Worm (Caenorhabditis elegans): ENCODE data around the gene lgc-20.

Gene lgc-20

ce11 chrII:11302591-11302990 lies 40.8 kb downstream of the lgc-20 start, which contains the start of gene samp-1:
Gene samp-1 (plus strand): TSS chrII:11302891.
- no peak for TF ChIP-seq zip-4 (GFP tag; optimal IDR thresholded peaks at IDR 0.05)
- no peak for TF ChIP-seq hpl-2 (GFP tag; optimal IDR thresholded peaks at IDR 0.05)
- no peak for TF ChIP-seq nhr-77 (tag; optimal IDR thresholded peaks at IDR 0.05)
- TF ChIP-seq ceh-90 (tag; optimal IDR thresholded peaks at IDR 0.05) = no peak
- TF ChIP-seq pax-3 (tag; optimal IDR thresholded peaks at IDR 0.05) = no peak
- TF ChIP-seq fkh-10 (GFP tag; optimal IDR thresholded peaks at IDR 0.05) = no peak
- TF ChIP-seq ama-1 (optimal IDR thresholded peaks at IDR 0.05) = no peak
- TF ChIP-seq ceh-8 (GFP tag; optimal IDR thresholded peaks at IDR 0.05) = no peak
- TF ChIP-seq skn-1 (tag; optimal IDR thresholded peaks at IDR 0.05) = no peak
- no peak for TF ChIP-seq ceh-63 (GFP tag; optimal IDR thresholded peaks at IDR 0.05)
- TF ChIP-seq lir-3 (tag; optimal IDR thresholded peaks at IDR 0.05; ENCODE audit: poor library complexity) = no peak
- TF ChIP-seq ceh-88 (GFP tag; IDR thresholded peaks at IDR 0.05) = no peak
- no peak for TF ChIP-seq hlh-17 (GFP tag; optimal IDR thresholded peaks at IDR 0.05; ENCODE audit: borderline replicate concordance)
- no peak for TF ChIP-seq dsc-1 (tag; optimal IDR thresholded peaks at IDR 0.05)
- no peak for TF ChIP-seq mab-9 (GFP tag; IDR thresholded peaks at IDR 0.05)
- no peak for TF ChIP-seq ztf-4 (tag; optimal IDR thresholded peaks at IDR 0.05)
- TF ChIP-seq blmp-1 (tag; optimal IDR thresholded peaks at IDR 0.05) = no peak
- no peak for TF ChIP-seq Y116A8C.19 (tag; optimal IDR thresholded peaks at IDR 0.05; ENCODE audit: borderline replicate concordance)
- TF ChIP-seq dpl-1 (GFP tag; optimal IDR thresholded peaks at IDR 0.05) = no peak
- TF ChIP-seq nhr-47 (tag; optimal IDR thresholded peaks at IDR 0.05) = no peak

- TF ChIP-seq lir-3 (tag; optimal IDR thresholded peaks at IDR 0.05; ENCODE audit: poor library complexity) (no peak), nhr-90 (tag; optimal IDR thresholded peaks at IDR 0.05; ENCODE audit: poor library complexity) (no peak), mab-9 (GFP tag; IDR thresholded peaks at IDR 0.05) (no peak), ceh-90 (tag; optimal IDR thresholded peaks at IDR 0.05) (no peak), fos-1 (tag; optimal IDR thresholded peaks at IDR 0.05) (no peak), egl-13 (tag; optimal IDR thresholded peaks at IDR 0.05) (no peak), ama-1 (optimal IDR thresholded peaks at IDR 0.05) (no peak), dsc-1 (tag; optimal IDR thresholded peaks at IDR 0.05) (no peak), nhr-84 (tag; optimal IDR thresholded peaks at IDR 0.05) (no peak), mep-1 (tag; optimal IDR thresholded peaks at IDR 0.05) (no peak), dpl-1 (GFP tag; optimal IDR thresholded peaks at IDR 0.05) (no peak), unc-62 (GFP tag; optimal IDR thresholded peaks at IDR 0.05) (no peak), lin-13 (GFP tag; optimal IDR thresholded peaks at IDR 0.05) (no peak)
Measured at ce11 chrII:11301059-11301458, 42.4 kb downstream of the lgc-20 start, which contains the start of gene raga-1. Gene raga-1 (plus strand): TSS chrII:11301359.

ce11 chrII:11297217-11297738 lies 46.1 kb downstream of the lgc-20 start, which contains the start of gene saps-1:
Gene saps-1 (plus strand): TSS chrII:11297688.
- TF ChIP-seq irx-1 (tag; optimal IDR thresholded peaks at IDR 0.05) (no peak), elt-3 (tag; optimal IDR thresholded peaks at IDR 0.05) (peak in 1 of 6 experiments; percentile 14), mdl-1 (tag; optimal IDR thresholded peaks at IDR 0.05) (peak in 1 of 2 experiments; percentile 7), swsn-7 (tag; optimal IDR thresholded peaks at IDR 0.05) (no peak), sptf-1 (tag; optimal IDR thresholded peaks at IDR 0.05) (no peak), ceh-8 (GFP tag; optimal IDR thresholded peaks at IDR 0.05) (no peak), mep-1 (tag; optimal IDR thresholded peaks at IDR 0.05) (peak; percentile 6), fkh-10 (GFP tag; optimal IDR thresholded peaks at IDR 0.05) (no peak), F16B12.6 (tag; optimal IDR thresholded peaks at IDR 0.05) (peak; percentile 87), vab-15 (tag; optimal IDR thresholded peaks at IDR 0.05) (no peak), ceh-90 (tag; optimal IDR thresholded peaks at IDR 0.05) (no peak), snpc-4 (tag; optimal IDR thresholded peaks at IDR 0.05) (no peak), fkh-4 (tag; optimal IDR thresholded peaks at IDR 0.05; ENCODE audit: borderline replicate concordance) (no peak), lin-13 (GFP tag; optimal IDR thresholded peaks at IDR 0.05) (no peak), unc-130 (tag; optimal IDR thresholded peaks at IDR 0.05) (no peak), egl-13 (tag; optimal IDR thresholded peaks at IDR 0.05) (no peak), ets-5 (GFP tag; IDR thresholded peaks at IDR 0.05) (no peak), nhr-11 (tag; optimal IDR thresholded peaks at IDR 0.05) (no peak), zag-1 (tag; optimal IDR thresholded peaks at IDR 0.05) (no peak), nhr-19 (GFP tag; conservative IDR thresholded peaks at IDR 0.05) (no peak), ztf-4 (tag; optimal IDR thresholded peaks at IDR 0.05) (no peak), hlh-17 (GFP tag; optimal IDR thresholded peaks at IDR 0.05; ENCODE audit: borderline replicate concordance) (no peak), fos-1 (tag; optimal IDR thresholded peaks at IDR 0.05) (no peak), snu-23 (GFP tag; optimal IDR thresholded peaks at IDR 0.05) (peak; percentile 37), lin-35 (GFP tag; optimal IDR thresholded peaks at IDR 0.05) (peak; percentile 25 to 58), pax-3 (tag; optimal IDR thresholded peaks at IDR 0.05) (no peak), nhr-90 (tag; optimal IDR thresholded peaks at IDR 0.05; ENCODE audit: poor library complexity) (no peak), skn-1 (tag; optimal IDR thresholded peaks at IDR 0.05) (no peak), C04F5.9 (tag; optimal IDR thresholded peaks at IDR 0.05) (no peak), tbx-2 (tag; optimal IDR thresholded peaks at IDR 0.05) (no peak), mef-2 (tag; optimal IDR thresholded peaks at IDR 0.05) (no peak), isw-1 (GFP tag; IDR thresholded peaks at IDR 0.05) (no peak)
